Worm (Caenorhabditis elegans) whole organism, mixed stage, embryonic: ENCODE measurements around the gene mog-1.

Source experiments
- elt-3 ChIP-seq: fragments of 150-350 bp; optimal IDR thresholded peaks from 2 replicates; lab custom pipeline; 2014; ENCODE audit warnings: missing biosample characterization, missing genetic modification characterization
- ham-2 ChIP-seq: fragments of 200-800 bp; sonication (Bioruptor generic); optimal IDR thresholded peaks from 2 replicates; lab custom pipeline; 2018; ENCODE audit warnings: mild to moderate bottlenecking, missing genetic modification characterization, missing compliant biosample characterization
- hlh-1 ChIP-seq: fragments of 150-350 bp; optimal IDR thresholded peaks from 2 replicates; lab custom pipeline; 2014; ENCODE audit warnings: missing biosample characterization, missing genetic modification reagents, missing genetic modification characterization
- lin-13 ChIP-seq: fragments of 150-350 bp; optimal IDR thresholded peaks from 2 replicates; lab custom pipeline; 2014; ENCODE audit warnings: missing biosample characterization, missing genetic modification characterization
- mls-2 ChIP-seq: sonication (generic microtip); optimal IDR thresholded peaks from 2 replicates; lab custom pipeline; 2016; ENCODE audit warnings: mild to moderate bottlenecking, missing genetic modification characterization, moderate library complexity, missing compliant biosample characterization

- TF ChIP-seq hlh-1 (tag; lab: Kevin White, UChicago) (no peak), lin-13 (tag; lab: Kevin White, UChicago) (no peak), ham-2 (GFP tag; lab: Kevin White, UChicago) (no peak), mls-2 (no peak), elt-3 (tag; lab: Kevin White, UChicago) (no peak)
Observed at ce11 chrIII:9956665-9957401, 818 bp upstream of the mog-1 start, which contains the start of gene alx-1.
